Fruit fly (Drosophila melanogaster): ENCODE measurements around the gene Pdha.

DNA sequence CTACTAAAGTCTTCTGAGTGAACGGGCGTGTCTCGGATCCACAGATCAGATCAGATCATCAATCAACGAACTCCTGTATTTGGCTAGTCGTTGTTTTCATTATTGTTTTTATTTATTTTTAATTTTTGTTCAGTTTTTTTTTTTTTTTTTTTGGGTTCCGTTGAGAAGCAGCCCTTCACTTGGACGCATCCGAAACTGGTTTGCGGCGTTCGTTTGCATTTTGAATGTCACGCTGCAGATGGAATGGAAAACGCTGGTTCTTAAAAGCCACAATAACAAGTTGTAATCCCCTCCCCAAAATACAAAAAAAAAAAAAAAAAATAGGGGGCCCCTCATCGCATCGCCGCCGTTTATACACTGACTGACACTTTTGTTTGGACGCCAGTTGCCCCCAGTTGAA, 38.0 kb upstream of the Pdha start:
- TF ChIP-seq Side (GFP tag; optimal IDR thresholded peaks at IDR 0.05), result no peak
- TF ChIP-seq Nf-YC (tag; optimal IDR thresholded peaks at IDR 0.05), result no peak
- TF ChIP-seq schlank (tag; optimal IDR thresholded peaks at IDR 0.05), result no peak
- TF ChIP-seq toy (GFP tag; IDR thresholded peaks at IDR 0.05), result no peak
- no peak for TF ChIP-seq nerfin-1 (tag; optimal IDR thresholded peaks at IDR 0.05)
- TF ChIP-seq HmgD (GFP tag; optimal IDR thresholded peaks at IDR 0.05), result no peak
- no peak for TF ChIP-seq lola (GFP tag; optimal IDR thresholded peaks at IDR 0.05)
- TF ChIP-seq ttk (GFP tag; IDR thresholded peaks at IDR 0.05), result no peak
- no peak for TF ChIP-seq sc (optimal IDR thresholded peaks at IDR 0.05)
- no peak for TF ChIP-seq sc (GFP tag; optimal IDR thresholded peaks at IDR 0.05)
- TF ChIP-seq Hr3 (GFP tag; optimal IDR thresholded peaks at IDR 0.05), result no peak
- no peak for TF ChIP-seq NC2α (GFP tag; optimal IDR thresholded peaks at IDR 0.05)
- no peak for TF ChIP-seq CG6272 (GFP tag; IDR thresholded peaks at IDR 0.05)
- TF ChIP-seq chinmo (GFP tag; IDR thresholded peaks at IDR 0.05; ENCODE audit: partially characterized antibody), result no peak
